Worm (Caenorhabditis elegans): ENCODE data around the gene best-7.
"Not testable (repeated sequence)": the region's sequence is repeated elsewhere in the genome, so short reads cannot be mapped to it uniquely, and the experiment has no call there.

best-7 gene

ce11 chrIV:11266090-11266489 lies 36.0 kb upstream of the best-7 start, which contains the start of gene col-127:
Gene col-127 (minus strand): TSS chrIV:11266190.
- TF ChIP-seq syd-9 (tag; optimal IDR thresholded peaks at IDR 0.05): no peak
- TF ChIP-seq pha-2 (tag; optimal IDR thresholded peaks at IDR 0.05): no peak
- TF ChIP-seq gmeb-2 (tag; optimal IDR thresholded peaks at IDR 0.05): no peak
- no peak for TF ChIP-seq ceh-24 (tag; optimal IDR thresholded peaks at IDR 0.05)
- no peak for TF ChIP-seq mec-3 (tag; optimal IDR thresholded peaks at IDR 0.05; ENCODE audit: borderline replicate concordance)
- no peak for TF ChIP-seq K09A11.1 (tag; optimal IDR thresholded peaks at IDR 0.05; ENCODE audit: insufficient read depth)

ce11 chrIV:11263101-11263500 lies 33.0 kb upstream of the best-7 start, which contains the start of gene col-126:
Gene col-126 (plus strand): TSS chrIV:11263401.
- TF ChIP-seq che-1 (tag; optimal IDR thresholded peaks at IDR 0.05); unc-86 (tag; optimal IDR thresholded peaks at IDR 0.05); ama-1 (optimal IDR thresholded peaks at IDR 0.05): not testable (repeated sequence)

- TF ChIP-seq ceh-6 (GFP tag; optimal IDR thresholded peaks at IDR 0.05) (no peak), fkh-10 (GFP tag; optimal IDR thresholded peaks at IDR 0.05) (no peak), ceh-14 (tag; optimal IDR thresholded peaks at IDR 0.05) (no peak), fkh-6 (tag; optimal IDR thresholded peaks at IDR 0.05) (no peak), ceh-18 (tag; optimal IDR thresholded peaks at IDR 0.05) (no peak), pag-3 (tag; optimal IDR thresholded peaks at IDR 0.05; ENCODE audit: borderline replicate concordance) (no peak), ceh-31 (tag; optimal IDR thresholded peaks at IDR 0.05) (no peak), unc-42 (tag; optimal IDR thresholded peaks at IDR 0.05) (no peak), pha-4 (tag; optimal IDR thresholded peaks at IDR 0.05) (no peak), ceh-19 (GFP tag; optimal IDR thresholded peaks at IDR 0.05) (no peak), K09A11.1 (tag; optimal IDR thresholded peaks at IDR 0.05; ENCODE audit: insufficient read depth) (no peak), ahr-1 (tag; optimal IDR thresholded peaks at IDR 0.05) (no peak), che-1 (tag; optimal IDR thresholded peaks at IDR 0.05) (no peak)
Observed at ce11 chrIV:11261535-11261934, 31.4 kb upstream of the best-7 start, which contains the start of gene F54D1.1. Gene F54D1.1 (plus strand): TSS chrIV:11261835.

ce11 chrIV:11260544-11261227 lies 30.6 kb upstream of the best-7 start, which contains the start of gene C05C12.5:
Gene C05C12.5 (minus strand): TSS chrIV:11261185.
- TF ChIP-seq F13H6.1 (tag; optimal IDR thresholded peaks at IDR 0.05) (no peak), ceh-9 (tag; optimal IDR thresholded peaks at IDR 0.05) (no peak), che-1 (tag; optimal IDR thresholded peaks at IDR 0.05) (no peak), lin-11 (tag; optimal IDR thresholded peaks at IDR 0.05) (no peak), ceh-14 (tag; optimal IDR thresholded peaks at IDR 0.05) (no peak), ama-1 (optimal IDR thresholded peaks at IDR 0.05) (no peak)

- no peak for TF ChIP-seq hlh-15 (tag; optimal IDR thresholded peaks at IDR 0.05)
- TF ChIP-seq nhr-232 (tag; optimal IDR thresholded peaks at IDR 0.05): no peak
Observed at ce11 chrIV:11259485-11259972, 29.4 kb upstream of the best-7 start, which contains the start of gene gtl-1. Gene gtl-1 (minus strand): TSS chrIV:11259535.

ce11 chrIV:11257476-11257875 lies 27.4 kb upstream of the best-7 start:
- TF ChIP-seq pha-2 (tag; optimal IDR thresholded peaks at IDR 0.05) (no peak), hlh-15 (tag; optimal IDR thresholded peaks at IDR 0.05) (no peak), elt-2 (tag; optimal IDR thresholded peaks at IDR 0.05) (peak; percentile 18)

- TF ChIP-seq sox-4, nhr-232, elt-4 (tag; optimal IDR thresholded peaks at IDR 0.05): not testable (repeated sequence)
Observed at ce11 chrIV:11253689-11254088, 23.6 kb upstream of the best-7 start, which contains the start of gene C05C12.1. Gene C05C12.1 (plus strand): TSS chrIV:11253989.

Measured in whole organism, late embryonic.